Worm (Caenorhabditis elegans) whole organism, L1 larva: ENCODE data around the gene T21B6.3.

Experiments used
- C16A3.4 ChIP-seq: fragments of 150-350 bp; optimal IDR thresholded peaks from 2 replicates; lab custom pipeline; 2014; ENCODE audit warnings: missing biosample characterization, missing genetic modification characterization
- F16B12.6 ChIP-seq: fragments of 150-350 bp; optimal IDR thresholded peaks from 2 replicates; lab custom pipeline; 2014; ENCODE audit warnings: missing biosample characterization, missing genetic modification characterization
- aha-1 ChIP-seq: fragments of 150-350 bp; optimal IDR thresholded peaks from 2 replicates; lab custom pipeline; 2014; ENCODE audit warnings: missing biosample characterization, missing genetic modification characterization
- alr-1 ChIP-seq: fragments of 200-800 bp; sonication (Bioruptor generic); optimal IDR thresholded peaks from 2 replicates; lab custom pipeline; 2018; ENCODE audit warnings: borderline replicate concordance, mild to moderate bottlenecking, missing genetic modification characterization, missing compliant biosample characterization
- ama-1 ChIP-seq: fragments of 150-350 bp; optimal IDR thresholded peaks from 2 replicates; lab custom pipeline; 2014
- blmp-1 ChIP-seq: fragments of 150-350 bp; optimal IDR thresholded peaks from 2 replicates; lab custom pipeline; 2014; ENCODE audit warnings: missing biosample characterization, missing genetic modification characterization
- ceh-8 ChIP-seq: fragments of 200-800 bp; sonication (Bioruptor generic); optimal IDR thresholded peaks from 2 replicates; lab custom pipeline; 2018; ENCODE audit warnings: mild to moderate bottlenecking, missing genetic modification characterization, moderate library complexity, missing compliant biosample characterization
- ceh-82 ChIP-seq, 3 experiments: fragments of 150-350 bp in 1 of 3; sonication (generic microtip) in 2 of 3; optimal IDR thresholded peaks; 2 replicates each; lab custom pipeline; 2014 to 2017; ENCODE audit warnings: missing biosample characterization in 3 of 3, missing genetic modification characterization in 3 of 3
- ceh-90 ChIP-seq: sonication (generic microtip); optimal IDR thresholded peaks from 2 replicates; lab custom pipeline; 2016; ENCODE audit warnings: missing genetic modification characterization, missing compliant biosample characterization
- dpl-1 ChIP-seq, 3 experiments: fragments of 150-350 bp in 2 of 3; sonication (generic microtip) in 1 of 3; optimal IDR thresholded peaks; 2 replicates each; lab custom pipeline; 2014 to 2017; ENCODE audit warnings: missing biosample characterization in 3 of 3, missing genetic modification characterization in 3 of 3, missing genetic modification reagents in 3 of 3
- efl-1 ChIP-seq, 4 experiments: fragments of 150-350 bp; optimal IDR thresholded peaks in 3 of 4; peaks in 1 of 4; 1 replicate in 1 of 4; 2 replicates in 3 of 4; lab custom pipeline; 2014; ENCODE audit warnings: missing biosample characterization in 2 of 4, missing genetic modification characterization in 2 of 4, missing genetic modification reagents in 2 of 4
- efl-3 ChIP-seq: fragments of 200-800 bp; sonication (Bioruptor generic); optimal IDR thresholded peaks from 2 replicates; lab custom pipeline; 2018; ENCODE audit warnings: mild to moderate bottlenecking, missing genetic modification characterization, missing compliant biosample characterization
- fos-1 ChIP-seq: fragments of 150-350 bp; optimal IDR thresholded peaks from 2 replicates; lab custom pipeline; 2014; ENCODE audit warnings: missing biosample characterization, missing genetic modification characterization
- grh-1 ChIP-seq: fragments of 200-800 bp; sonication (Bioruptor generic); IDR thresholded peaks from 2 replicates; pipeline ENCODE4 v1.3.6; 2022; ENCODE audit warnings: missing genetic modification reagents, missing genetic modification characterization, missing compliant biosample characterization
- hlh-17 ChIP-seq: fragments of 200-800 bp; sonication (Bioruptor generic); optimal IDR thresholded peaks from 2 replicates; lab custom pipeline; 2018; ENCODE audit warnings: missing genetic modification characterization, mild to moderate bottlenecking, missing compliant biosample characterization, moderate library complexity, borderline replicate concordance
- jun-1 ChIP-seq: fragments of 150-350 bp; optimal IDR thresholded peaks from 2 replicates; lab custom pipeline; 2014; ENCODE audit warnings: missing biosample characterization, missing genetic modification reagents, missing genetic modification characterization
- mab-9 ChIP-seq: fragments of 200-800 bp; sonication (Bioruptor generic); IDR thresholded peaks from 2 replicates; pipeline ENCODE4 v1.3.6; 2022; ENCODE audit warnings: missing genetic modification reagents, missing genetic modification characterization, missing compliant biosample characterization
- mdl-1 ChIP-seq, 2 experiments: fragments of 150-350 bp; optimal IDR thresholded peaks; 2 replicates each; lab custom pipeline; 2014 to 2017; ENCODE audit warnings: missing biosample characterization in 2 of 2, missing genetic modification characterization in 2 of 2, inconsistent platforms in 1 of 2
- mef-2 ChIP-seq: fragments of 150-350 bp; optimal IDR thresholded peaks from 2 replicates; lab custom pipeline; 2014; ENCODE audit warnings: missing biosample characterization, missing genetic modification characterization
- mep-1 ChIP-seq: fragments of 150-350 bp; optimal IDR thresholded peaks from 2 replicates; lab custom pipeline; 2014; ENCODE audit warnings: missing biosample characterization, missing genetic modification characterization
- nhr-12 ChIP-seq: sonication (generic microtip); optimal IDR thresholded peaks from 2 replicates; lab custom pipeline; 2017; ENCODE audit warnings: missing biosample characterization, missing genetic modification characterization
- nhr-20 ChIP-seq: sonication (generic microtip); optimal IDR thresholded peaks from 2 replicates; lab custom pipeline; 2016; ENCODE audit warnings: mild to moderate bottlenecking, missing genetic modification characterization, missing compliant biosample characterization
- nhr-237 ChIP-seq: fragments of 150-350 bp; optimal IDR thresholded peaks from 2 replicates; lab custom pipeline; 2014; ENCODE audit warnings: missing biosample characterization, missing genetic modification characterization
- nhr-28 ChIP-seq: fragments of 150-350 bp; optimal IDR thresholded peaks from 2 replicates; lab custom pipeline; 2014; ENCODE audit warnings: missing biosample characterization, missing genetic modification characterization
- nhr-47 ChIP-seq: sonication (generic microtip); optimal IDR thresholded peaks from 2 replicates; lab custom pipeline; 2016; ENCODE audit warnings: mild to moderate bottlenecking, missing genetic modification characterization, moderate library complexity, missing compliant biosample characterization
- nhr-76 ChIP-seq: sonication (generic microtip); optimal IDR thresholded peaks from 2 replicates; lab custom pipeline; 2017; ENCODE audit warnings: missing biosample characterization, missing genetic modification characterization
- nhr-84 ChIP-seq: sonication (generic microtip); optimal IDR thresholded peaks from 2 replicates; lab custom pipeline; 2017; ENCODE audit warnings: missing biosample characterization, missing genetic modification characterization
- nhr-85 ChIP-seq: sonication (generic microtip); peaks from one replicate; lab custom pipeline; 2016; ENCODE audit warnings: missing genetic modification characterization, inconsistent platforms, missing compliant biosample characterization
- nhr-90 ChIP-seq: sonication (generic microtip); optimal IDR thresholded peaks from 2 replicates; lab custom pipeline; 2016; ENCODE audit warnings: mild to moderate bottlenecking, missing genetic modification characterization, missing compliant biosample characterization; ENCODE audit not compliant: poor library complexity
- pax-3 ChIP-seq: fragments of 200-800 bp; sonication (Bioruptor generic); optimal IDR thresholded peaks from 2 replicates; lab custom pipeline; 2018; ENCODE audit warnings: mild to moderate bottlenecking, missing genetic modification characterization, moderate library complexity, missing compliant biosample characterization
- snpc-4 ChIP-seq: fragments of 150-350 bp; optimal IDR thresholded peaks from 2 replicates; lab custom pipeline; 2014; ENCODE audit warnings: missing biosample characterization, missing genetic modification characterization
- sptf-1 ChIP-seq: fragments of 150-350 bp; optimal IDR thresholded peaks from 2 replicates; lab custom pipeline; 2014; ENCODE audit warnings: missing biosample characterization, missing genetic modification characterization
- sup-37 ChIP-seq: fragments of 200-800 bp; sonication (Bioruptor generic); optimal IDR thresholded peaks from 2 replicates; lab custom pipeline; 2018; ENCODE audit warnings: mild to moderate bottlenecking, missing genetic modification characterization, missing compliant biosample characterization
- swsn-7 ChIP-seq: sonication (generic microtip); optimal IDR thresholded peaks from 2 replicates; lab custom pipeline; 2016; ENCODE audit warnings: missing genetic modification characterization, missing compliant biosample characterization
- unc-30 ChIP-seq: sonication (generic microtip); optimal IDR thresholded peaks from 2 replicates; lab custom pipeline; 2017; ENCODE audit warnings: missing biosample characterization, missing genetic modification characterization
- unc-86 ChIP-seq: sonication (generic microtip); optimal IDR thresholded peaks from 2 replicates; lab custom pipeline; 2016; ENCODE audit warnings: missing genetic modification characterization, missing compliant biosample characterization
- unc-98 ChIP-seq: fragments of 200-800 bp; sonication (Bioruptor generic); IDR thresholded peaks from 2 replicates; pipeline ENCODE4 v1.3.6; 2022; ENCODE audit warnings: missing genetic modification characterization, missing compliant biosample characterization
- vab-15 ChIP-seq: sonication (generic microtip); optimal IDR thresholded peaks from 2 replicates; lab custom pipeline; 2017; ENCODE audit warnings: missing genotype, mild to moderate bottlenecking, missing genetic modification characterization, missing compliant biosample characterization
- zip-4 ChIP-seq: fragments of 200-800 bp; sonication (Bioruptor generic); optimal IDR thresholded peaks from 2 replicates; lab custom pipeline; 2018; ENCODE audit warnings: mild to moderate bottlenecking, missing genetic modification characterization, moderate library complexity, missing compliant biosample characterization

T21B6.3 gene

DNA sequence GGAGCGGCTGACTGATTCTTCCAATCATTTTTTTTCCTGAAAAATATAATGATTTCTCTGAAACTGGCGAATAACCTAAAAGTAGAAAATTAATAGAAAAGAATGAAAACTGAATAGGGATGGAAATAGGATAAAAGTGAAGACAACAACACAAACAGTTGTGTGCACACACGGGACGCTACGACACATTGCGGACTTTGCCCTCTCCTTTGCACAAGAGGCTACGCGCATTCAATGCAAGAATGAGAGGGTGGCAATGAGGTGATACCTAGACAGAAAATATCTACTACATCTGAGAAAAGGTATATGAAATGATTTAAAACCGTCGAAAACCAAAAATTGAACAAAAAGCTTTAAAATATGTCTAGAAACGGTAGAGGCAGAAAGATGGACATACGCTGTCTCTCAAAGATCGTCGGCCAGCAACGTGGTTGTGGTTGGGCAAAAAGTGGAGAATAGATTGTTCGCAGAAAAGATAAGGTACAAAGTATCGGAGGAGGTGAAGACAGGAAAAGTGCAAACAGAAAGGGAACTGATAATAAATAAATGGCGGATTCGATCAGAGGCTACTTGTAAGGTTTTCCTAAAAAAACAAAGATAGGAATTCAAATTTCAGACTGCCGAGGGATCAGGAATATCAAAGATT lies 48.5 kb downstream of the T21B6.3 start, which contains the start of gene suca-1 (continued):
- peak; percentile 7 for TF ChIP-seq C16A3.4
- no peak for TF ChIP-seq fos-1
- TF ChIP-seq unc-30 (tag; lab: Kevin White, UChicago), result no peak
- peak; percentile 57 for TF ChIP-seq swsn-7 (tag; lab: Kevin White, UChicago)
- no peak for TF ChIP-seq unc-98
- no peak for TF ChIP-seq mab-9 (GFP tag; lab: Robert Waterston, UW)
- no peak for TF ChIP-seq mef-2 (tag; lab: Kevin White, UChicago)
- peak in 1 of 3 experiments; percentile 62 for TF ChIP-seq ceh-82 (tag; optimal IDR thresholded peaks at IDR 0.05; lab: Kevin White, UChicago)
- no peak for TF ChIP-seq pax-3 (tag; lab: Kevin White, UChicago)
- no peak for TF ChIP-seq nhr-237 (tag; lab: Kevin White, UChicago)
- TF ChIP-seq sptf-1 (tag; lab: Kevin White, UChicago), result no peak
- TF ChIP-seq nhr-76 (tag; lab: Kevin White, UChicago), result no peak
- no peak for TF ChIP-seq hlh-17 (GFP tag; lab: Kevin White, UChicago)
- no peak for TF ChIP-seq grh-1 (GFP tag; lab: Robert Waterston, UW)
- TF ChIP-seq nhr-28, result no peak
- TF ChIP-seq blmp-1, result peak; percentile 83
- peak; percentile 23 to 37 for TF ChIP-seq efl-1 (optimal IDR thresholded peaks at IDR 0.05; lab: Kevin White, UChicago)
- TF ChIP-seq efl-1 (GFP tag; optimal IDR thresholded peaks at IDR 0.05 in 1 of 2; lab: Kevin White, UChicago), result peak; percentile 5 to 11
- TF ChIP-seq aha-1 (tag; lab: Kevin White, UChicago), result no peak
- no peak for TF ChIP-seq snpc-4 (tag; lab: Kevin White, UChicago)
- no peak for TF ChIP-seq ceh-8
- TF ChIP-seq vab-15 (tag; lab: Kevin White, UChicago), result peak; percentile 51
- TF ChIP-seq efl-3 (GFP tag; lab: Kevin White, UChicago), result no peak
- no peak for TF ChIP-seq alr-1 (tag; lab: Kevin White, UChicago)
- TF ChIP-seq zip-4 (GFP tag; lab: Kevin White, UChicago), result no peak
- peak in 1 of 2 experiments; percentile 27 for TF ChIP-seq mdl-1 (tag; optimal IDR thresholded peaks at IDR 0.05; lab: Kevin White, UChicago)
- TF ChIP-seq nhr-84 (tag; lab: Kevin White, UChicago), result no peak
- no peak for TF ChIP-seq ceh-90 (tag; lab: Kevin White, UChicago)
- TF ChIP-seq mep-1, result peak; percentile 72
- TF ChIP-seq nhr-12 (tag; lab: Kevin White, UChicago), result no peak
- peak in 2 of 3 experiments; percentile 17 to 35 for TF ChIP-seq dpl-1 (GFP tag; optimal IDR thresholded peaks at IDR 0.05; lab: Kevin White, UChicago)
- no peak for TF ChIP-seq sup-37 (GFP tag; lab: Kevin White, UChicago)

DNA sequence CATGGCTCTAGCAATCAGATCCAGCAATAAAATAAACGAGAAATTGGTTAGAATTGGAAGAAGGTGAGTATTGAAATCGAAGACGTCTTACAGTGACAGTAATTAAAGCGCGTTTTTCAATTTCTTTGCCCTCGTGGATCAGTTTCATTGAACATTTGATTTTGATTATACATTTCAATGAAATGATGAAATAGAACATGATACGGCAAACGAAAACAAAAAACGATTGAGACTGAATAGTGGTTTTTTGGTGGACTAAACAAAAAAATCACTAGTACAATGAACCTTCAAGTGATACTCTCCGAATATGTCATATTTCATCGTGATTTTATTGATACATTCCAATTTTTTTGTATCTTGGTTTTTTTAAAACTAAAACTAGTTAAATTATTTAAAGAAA lies 52.3 kb downstream of the T21B6.3 start, which contains the start of gene haly-1:
haly-1 (minus strand) TSS at position 101 of the 400 bp plus-strand sequence.
- TF ChIP-seq ceh-82 (tag; optimal IDR thresholded peaks at IDR 0.05; lab: Kevin White, UChicago) (no peak), sptf-1 (tag; lab: Kevin White, UChicago) (no peak), grh-1 (GFP tag; lab: Robert Waterston, UW) (no peak), jun-1 (tag; lab: Kevin White, UChicago) (no peak), nhr-85 (tag; lab: Kevin White, UChicago) (no peak), F16B12.6 (tag; lab: Kevin White, UChicago) (no peak), ama-1 (lab: Kevin White, UChicago) (no peak), nhr-20 (no peak), mef-2 (tag; lab: Kevin White, UChicago) (no peak), efl-1 (optimal IDR thresholded peaks at IDR 0.05; lab: Kevin White, UChicago) (no peak), efl-1 (GFP tag; optimal IDR thresholded peaks at IDR 0.05 in 1 of 2; lab: Kevin White, UChicago) (no peak), unc-86 (tag; lab: Kevin White, UChicago) (no peak), nhr-90 (tag; lab: Kevin White, UChicago) (no peak), blmp-1 (no peak), nhr-47 (tag; lab: Kevin White, UChicago) (no peak), alr-1 (tag; lab: Kevin White, UChicago) (no peak), nhr-12 (tag; lab: Kevin White, UChicago) (no peak), C16A3.4 (no peak)
- TF ChIP-seq, all 84 proteins: peak for 0
